Fruit fly (Drosophila melanogaster): ENCODE measurements around the gene Fit1.

DNA sequence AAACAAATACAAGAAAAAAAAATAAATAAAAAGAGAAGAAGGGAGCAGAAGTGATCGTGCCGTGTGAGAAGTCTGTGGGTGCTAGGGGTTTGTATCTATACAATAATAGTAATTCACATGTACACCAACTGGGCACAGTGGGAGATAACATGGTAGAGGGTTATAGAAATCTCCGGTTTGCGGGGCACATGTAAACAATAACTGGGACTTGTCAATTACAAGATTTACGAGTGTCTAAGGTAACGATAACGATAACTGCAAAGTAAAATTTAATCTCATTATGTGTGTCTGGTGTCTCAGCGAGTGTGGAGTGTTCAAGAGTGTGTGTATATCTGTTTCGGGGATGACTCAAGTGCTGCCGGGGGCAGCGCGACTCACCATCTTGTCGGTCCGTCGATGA lies 27.4 kb downstream of the Fit1 start:
- TF ChIP-seq Sry-δ (GFP tag; optimal IDR thresholded peaks at IDR 0.05) (no peak), Mad (GFP tag; optimal IDR thresholded peaks at IDR 0.05) (no peak), slp2 (GFP tag; optimal IDR thresholded peaks at IDR 0.05) (no peak), gsb (GFP tag; IDR thresholded peaks at IDR 0.05) (no peak), ap (GFP tag; IDR thresholded peaks at IDR 0.05) (no peak), luna (GFP tag; optimal IDR thresholded peaks at IDR 0.05) (no peak), kay (GFP tag; optimal IDR thresholded peaks at IDR 0.05) (no peak), Abd-B (GFP tag; optimal IDR thresholded peaks at IDR 0.05) (no peak), CG6854 (GFP tag; optimal IDR thresholded peaks at IDR 0.05) (no peak)
